Worm (Caenorhabditis elegans) whole organism, L3 larva: ENCODE data around the gene T21B4.3.

Experiments used
- nhr-25 ChIP-seq: sonication (generic microtip); optimal IDR thresholded peaks from 2 replicates; lab custom pipeline; 2017; ENCODE audit warnings: missing biosample characterization, missing genetic modification characterization
- pqm-1 ChIP-seq: fragments of 150-350 bp; optimal IDR thresholded peaks from 2 replicates; lab custom pipeline; 2017; ENCODE audit warnings: missing biosample characterization, missing genetic modification characterization, inconsistent platforms

DNA sequence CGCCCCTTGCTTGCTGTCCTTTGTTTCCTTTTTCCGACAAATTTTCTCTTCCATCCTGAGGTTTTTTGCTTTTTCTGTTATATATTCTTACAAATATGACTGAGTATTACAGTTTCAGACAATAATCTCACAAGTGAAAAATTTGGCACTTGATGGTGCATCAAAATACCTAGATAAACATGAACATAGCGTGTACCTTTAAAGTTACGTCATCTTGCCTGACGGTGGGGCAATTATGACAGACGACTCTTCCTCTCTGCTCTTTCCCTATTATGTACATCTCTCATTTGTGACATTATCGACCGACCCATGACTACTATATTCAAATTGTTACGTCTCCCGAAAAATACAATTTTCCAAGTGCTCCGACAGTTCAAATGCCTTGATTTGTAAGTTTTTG is 14.3 kb downstream of the T21B4.3 start, which contains the start of gene fbxb-102:
- TF ChIP-seq nhr-25 (tag; lab: Kevin White, UChicago) (no peak), pqm-1 (tag; lab: Kevin White, UChicago) (no peak)
